Fruit fly (Drosophila melanogaster) Kc167 (cell line): ENCODE measurements around the gene CG9961.

ENCODE experiments used
- Myc ChIP-seq: fragments of >200 bp; optimal IDR thresholded peaks from 2 replicates; lab custom pipeline; 2017; ENCODE audit warnings: missing external identifiers
- Sin3A ChIP-seq: fragments of >200 bp; optimal IDR thresholded peaks from 2 replicates; lab custom pipeline; 2018; ENCODE audit warnings: missing external identifiers
- h ChIP-seq: fragments of >200 bp; optimal IDR thresholded peaks from 3 replicates; lab custom pipeline; 2018; ENCODE audit warnings: missing external identifiers
- psq ChIP-seq: fragments of >200 bp; optimal IDR thresholded peaks from 2 replicates; lab custom pipeline; 2017; ENCODE audit warnings: missing external identifiers
- ttk ChIP-seq: sonication (Bioruptor generic); optimal IDR thresholded peaks from 2 replicates; lab custom pipeline; 2017; ENCODE audit warnings: missing external identifiers

- TF ChIP-seq ttk (lab: Kevin White, UChicago) (no peak), h (lab: Kevin White, UChicago) (no peak), psq (lab: Kevin White, UChicago) (no peak), Sin3A (no peak), Myc (lab: Kevin White, UChicago) (no peak)
Measured at dm6 chr2L:2732139-2732830, 12.4 kb downstream of the CG9961 start.
